Fruit fly (Drosophila melanogaster) whole organism, embryonic: ENCODE measurements around the gene Pcd.

Source experiments
- Asciz ChIP-seq: fragments of 200-800 bp; sonication (Bioruptor generic); optimal IDR thresholded peaks from 2 replicates; lab custom pipeline; 2017; ENCODE audit warnings: missing biosample characterization, mild to moderate bottlenecking, missing genetic modification characterization, missing genetic modification reagents
- BtbVII ChIP-seq: fragments of 200-800 bp; sonication (Bioruptor generic); optimal IDR thresholded peaks from 3 replicates; lab custom pipeline; 2017; ENCODE audit warnings: missing biosample characterization, mild to moderate bottlenecking, missing genetic modification characterization
- CG10543 ChIP-seq: fragments of 200-800 bp; sonication (Bioruptor generic); optimal IDR thresholded peaks from 3 replicates; lab custom pipeline; 2017; ENCODE audit warnings: missing biosample characterization, mild to moderate bottlenecking, missing genetic modification characterization, moderate library complexity
- CG10654 ChIP-seq: fragments of 200-800 bp; sonication (Bioruptor generic); optimal IDR thresholded peaks from 2 replicates; lab custom pipeline; 2016; ENCODE audit warnings: missing biosample characterization, missing genetic modification characterization
- CG11093 ChIP-seq: fragments of 200-800 bp; sonication (Bioruptor generic); IDR thresholded peaks from 3 replicates; pipeline ENCODE4 v1.3.6; 2022; ENCODE audit warnings: missing biosample characterization, missing genetic modification characterization
- CG11247 ChIP-seq: fragments of 200-800 bp; sonication (Bioruptor generic); IDR thresholded peaks from 2 replicates; pipeline ENCODE4 v1.3.6; 2022; ENCODE audit warnings: missing biosample characterization, missing genetic modification characterization
- CG12104 ChIP-seq: fragments of 200-800 bp; sonication (Bioruptor generic); optimal IDR thresholded peaks from 3 replicates; lab custom pipeline; 2016; ENCODE audit warnings: missing biosample characterization, missing genetic modification characterization
- CG13624 ChIP-seq: fragments of 200-800 bp; sonication (Bioruptor generic); optimal IDR thresholded peaks from 2 replicates; lab custom pipeline; 2016; ENCODE audit warnings: missing biosample characterization, missing genetic modification characterization
- CG13775 ChIP-seq: fragments of 200-800 bp; sonication (Bioruptor generic); optimal IDR thresholded peaks from 3 replicates; lab custom pipeline; 2017; ENCODE audit warnings: missing biosample characterization, mild to moderate bottlenecking, missing genetic modification characterization
- CG14014 ChIP-seq: fragments of 200-800 bp; sonication (Bioruptor generic); IDR thresholded peaks from 2 replicates; pipeline ENCODE4 v1.3.6; 2022; ENCODE audit warnings: missing biosample characterization, missing genetic modification characterization
- CG14667 ChIP-seq: fragments of 200-800 bp; sonication (Bioruptor generic); IDR thresholded peaks from 2 replicates; pipeline ENCODE4 v1.3.6; 2022; ENCODE audit warnings: missing biosample characterization, missing genetic modification characterization
- CG17912 ChIP-seq: fragments of 200-800 bp; sonication (Bioruptor generic); optimal IDR thresholded peaks from 2 replicates; lab custom pipeline; 2018; ENCODE audit warnings: missing biosample characterization, mild to moderate bottlenecking, missing genetic modification characterization
- CG18476 ChIP-seq: fragments of 200-800 bp; sonication (Bioruptor generic); optimal IDR thresholded peaks from 2 replicates; lab custom pipeline; 2016; ENCODE audit warnings: missing biosample characterization, mild to moderate bottlenecking, missing genetic modification characterization
- CG18599 ChIP-seq: fragments of 200-800 bp; sonication (Bioruptor generic); optimal IDR thresholded peaks from 3 replicates; lab custom pipeline; 2017; ENCODE audit warnings: missing biosample characterization, missing genetic modification characterization, mild to moderate bottlenecking, moderate library complexity, missing genetic modification reagents
- CG31365 ChIP-seq: fragments of 200-800 bp; sonication (Bioruptor generic); optimal IDR thresholded peaks from 2 replicates; lab custom pipeline; 2018; ENCODE audit warnings: missing biosample characterization, mild to moderate bottlenecking, missing genetic modification characterization
- CG32772 ChIP-seq: fragments of 200-800 bp; sonication (Bioruptor generic); IDR thresholded peaks from 2 replicates; pipeline ENCODE4 v1.3.6; 2022; ENCODE audit warnings: missing biosample characterization, missing genetic modification characterization
- CG33557 ChIP-seq: fragments of 200-800 bp; sonication (Bioruptor generic); optimal IDR thresholded peaks from 2 replicates; lab custom pipeline; 2019; ENCODE audit warnings: missing biosample characterization, mild to moderate bottlenecking, missing genetic modification characterization, moderate library complexity
- CG3995 ChIP-seq: fragments of 200-800 bp; sonication (Bioruptor generic); optimal IDR thresholded peaks from 3 replicates; lab custom pipeline; 2016; ENCODE audit warnings: missing biosample characterization, missing genetic modification characterization
- CG6689 ChIP-seq: fragments of 200-800 bp; sonication (Bioruptor generic); IDR thresholded peaks from 2 replicates; pipeline ENCODE4 v1.3.6; 2022; ENCODE audit warnings: missing biosample characterization, missing genetic modification characterization
- CG8089 ChIP-seq: fragments of 200-800 bp; sonication (Bioruptor generic); optimal IDR thresholded peaks from 3 replicates; lab custom pipeline; 2016; ENCODE audit warnings: missing biosample characterization, missing genetic modification characterization
- CG9609 ChIP-seq: fragments of 200-800 bp; sonication (Bioruptor generic); optimal IDR thresholded peaks from 3 replicates; lab custom pipeline; 2016; ENCODE audit warnings: missing biosample characterization, missing genetic modification characterization
- CG9817 ChIP-seq: fragments of 200-800 bp; sonication (Bioruptor generic); optimal IDR thresholded peaks from 2 replicates; lab custom pipeline; 2018; ENCODE audit warnings: missing biosample characterization, mild to moderate bottlenecking, missing genetic modification characterization, moderate library complexity
- Deaf1 ChIP-seq: fragments of 200-800 bp; optimal IDR thresholded peaks from 3 replicates; lab custom pipeline; 2019; ENCODE audit warnings: missing biosample characterization, mild to moderate bottlenecking, missing genetic modification characterization, moderate library complexity
- E2f1 ChIP-seq: fragments of 200-800 bp; sonication (Bioruptor generic); IDR thresholded peaks from 2 replicates; pipeline ENCODE4 v1.3.6; 2022; ENCODE audit warnings: missing biosample characterization, missing genetic modification characterization
- Ets65A ChIP-seq: fragments of 200-800 bp; sonication (Bioruptor generic); peaks from one replicate; lab custom pipeline; 2016; ENCODE audit warnings: missing biosample characterization, missing genetic modification characterization
- HLH3B ChIP-seq: fragments of 200-800 bp; sonication (Bioruptor generic); IDR thresholded peaks from 2 replicates; pipeline ENCODE4 v1.3.6; 2022; ENCODE audit warnings: missing biosample characterization, missing genetic modification characterization
- HmgD ChIP-seq: fragments of 200-800 bp; sonication (Bioruptor generic); optimal IDR thresholded peaks from 3 replicates; lab custom pipeline; 2016; ENCODE audit warnings: missing biosample characterization, missing genetic modification characterization
- Hmr ChIP-seq: fragments of 200-800 bp; sonication (Bioruptor generic); optimal IDR thresholded peaks from 3 replicates; lab custom pipeline; 2017; ENCODE audit warnings: mild to moderate bottlenecking, missing biosample characterization, missing genetic modification reagents, missing genetic modification characterization
- Med ChIP-seq: fragments of 200-800 bp; sonication (Bioruptor generic); peaks from one replicate; lab custom pipeline; 2016; ENCODE audit warnings: missing biosample characterization, missing genetic modification characterization, mild to moderate bottlenecking, inconsistent platforms, moderate library complexity
- Opbp ChIP-seq: fragments of 200-800 bp; sonication (Bioruptor generic); IDR thresholded peaks from 3 replicates; pipeline ENCODE4 v1.3.6; 2022; ENCODE audit warnings: missing biosample characterization, missing genetic modification characterization; ENCODE audit not compliant: partially characterized antibody
- Side ChIP-seq: fragments of 200-800 bp; sonication (Bioruptor generic); optimal IDR thresholded peaks from 2 replicates; lab custom pipeline; 2016; ENCODE audit warnings: missing biosample characterization, missing genetic modification characterization
- Sox102F ChIP-seq: fragments of 200-800 bp; sonication (Bioruptor generic); optimal IDR thresholded peaks from 2 replicates; lab custom pipeline; 2018; ENCODE audit warnings: missing biosample characterization, mild to moderate bottlenecking, missing genetic modification characterization, moderate library complexity
- Usf ChIP-seq: fragments of 200-800 bp; sonication (Bioruptor generic); optimal IDR thresholded peaks from 2 replicates; lab custom pipeline; 2017; ENCODE audit warnings: missing genotype, missing biosample characterization, missing genetic modification characterization
- Vsx1 ChIP-seq: fragments of 200-800 bp; sonication (Bioruptor generic); optimal IDR thresholded peaks from 2 replicates; lab custom pipeline; 2017; ENCODE audit warnings: missing biosample characterization, mild to moderate bottlenecking, missing genetic modification characterization, missing genetic modification reagents
- dmrt99B ChIP-seq: fragments of 200-800 bp; sonication (Bioruptor generic); optimal IDR thresholded peaks from 2 replicates; lab custom pipeline; 2018; ENCODE audit warnings: missing biosample characterization, mild to moderate bottlenecking, missing genetic modification characterization, moderate library complexity
- grau ChIP-seq: fragments of 200-800 bp; optimal IDR thresholded peaks from 3 replicates; lab custom pipeline; 2019; ENCODE audit warnings: missing biosample characterization, mild to moderate bottlenecking, missing genetic modification characterization, moderate library complexity
- hkb ChIP-seq, 2 experiments: fragments of 200-800 bp in 1 of 2; fragments of >200 bp in 1 of 2; sonication (Bioruptor generic) in 1 of 2; IDR thresholded peaks in 1 of 2; optimal IDR thresholded peaks in 1 of 2; 2 replicates each; pipeline versions ENCODE4 v1.3.6 to Lab custom; 2017 to 2022; ENCODE audit warnings: missing biosample characterization in 1 of 2, missing genetic modification characterization in 1 of 2
- ind ChIP-seq: fragments of 200-800 bp; sonication (Bioruptor generic); optimal IDR thresholded peaks from 3 replicates; lab custom pipeline; 2016; ENCODE audit warnings: missing biosample characterization, missing genetic modification characterization
- lbe ChIP-seq: fragments of 200-800 bp; sonication (Bioruptor generic); optimal IDR thresholded peaks from 2 replicates; lab custom pipeline; 2016; ENCODE audit warnings: missing biosample characterization, mild to moderate bottlenecking, missing genetic modification characterization
- lilli ChIP-seq: fragments of 200-800 bp; sonication (Bioruptor generic); optimal IDR thresholded peaks from 3 replicates; lab custom pipeline; 2016; ENCODE audit warnings: missing biosample characterization, missing genetic modification characterization
- maf-S ChIP-seq: fragments of 200-800 bp; sonication (Bioruptor generic); optimal IDR thresholded peaks from 2 replicates; lab custom pipeline; 2016; ENCODE audit warnings: missing biosample characterization, missing genetic modification characterization
- nerfin-1 ChIP-seq: fragments of 200-800 bp; sonication (Bioruptor generic); optimal IDR thresholded peaks from 3 replicates; lab custom pipeline; 2019; ENCODE audit warnings: missing biosample characterization, mild to moderate bottlenecking, missing genetic modification characterization, moderate library complexity
- nerfin-2 ChIP-seq: fragments of 200-800 bp; sonication (Bioruptor generic); IDR thresholded peaks from 2 replicates; pipeline ENCODE4 v1.3.6; 2022; ENCODE audit warnings: missing biosample characterization, missing genetic modification characterization; ENCODE audit not compliant: partially characterized antibody
- pho ChIP-seq: fragments of 200-800 bp; sonication (Bioruptor generic); optimal IDR thresholded peaks from 2 replicates; lab custom pipeline; 2016; ENCODE audit warnings: missing biosample characterization, missing genetic modification characterization
- run ChIP-seq: fragments of 200-800 bp; sonication (Bioruptor generic); optimal IDR thresholded peaks from 3 replicates; lab custom pipeline; 2018; ENCODE audit warnings: missing biosample characterization, mild to moderate bottlenecking, missing genetic modification characterization
- sima ChIP-seq: fragments of 200-800 bp; sonication (Bioruptor generic); optimal IDR thresholded peaks from 2 replicates; lab custom pipeline; 2016; ENCODE audit warnings: missing biosample characterization, missing genetic modification characterization
- sna ChIP-seq: fragments of 200-800 bp; sonication (Bioruptor generic); IDR thresholded peaks from 2 replicates; pipeline ENCODE4 v1.3.6; 2022; ENCODE audit warnings: missing biosample characterization, missing genetic modification characterization; ENCODE audit not compliant: partially characterized antibody
- tgo ChIP-seq: fragments of 200-800 bp; sonication (Bioruptor generic); IDR thresholded peaks from 3 replicates; pipeline ENCODE4 v1.3.6; 2022; ENCODE audit warnings: missing biosample characterization, missing genetic modification characterization
- tin ChIP-seq: fragments of 200-800 bp; sonication (Bioruptor generic); optimal IDR thresholded peaks from 3 replicates; lab custom pipeline; 2016; ENCODE audit warnings: missing biosample characterization, missing genetic modification characterization
- tx ChIP-seq: fragments of 200-800 bp; sonication (Bioruptor generic); optimal IDR thresholded peaks from 2 replicates; lab custom pipeline; 2016; ENCODE audit warnings: missing biosample characterization, missing genetic modification characterization

Gene Pcd

dm6 chr3R:29763154-29763553 is 40.2 kb downstream of the Pcd start (continued):
- TF ChIP-seq CG31365 (tag; lab: Kevin White, UChicago) (no peak), tin (GFP tag; lab: Kevin White, UChicago) (peak; percentile 46), Hmr (GFP tag; lab: Kevin White, UChicago) (no peak), CG3995 (GFP tag; lab: Kevin White, UChicago) (no peak), CG17912 (GFP tag; lab: Kevin White, UChicago) (no peak), CG14667 (GFP tag; lab: Robert Waterston, UW) (no peak), CG13624 (GFP tag; lab: Kevin White, UChicago) (no peak), Side (peak; percentile 22), maf-S (GFP tag; lab: Kevin White, UChicago) (no peak), CG6689 (GFP tag; lab: Robert Waterston, UW) (0 out of 2 replicates have a peak, but pooled peaks have one; percentile 26), Vsx1 (no peak), CG8089 (no peak), Ets65A (GFP tag; lab: Kevin White, UChicago) (peak; percentile 1), CG11247 (GFP tag; lab: Robert Waterston, UW) (0 out of 2 replicates have a peak, but pooled peaks have one; percentile 30), ind (peak; percentile 51), CG10543 (no peak), CG9817 (tag; lab: Kevin White, UChicago) (no peak), nerfin-2 (GFP tag; lab: Robert Waterston, UW) (no peak), BtbVII (GFP tag; lab: Kevin White, UChicago) (no peak), Deaf1 (no peak), pho (GFP tag; lab: Kevin White, UChicago) (no peak), CG13775 (GFP tag; lab: Kevin White, UChicago) (peak; percentile 24), HLH3B (GFP tag; lab: Robert Waterston, UW) (no peak), Sox102F (GFP tag; lab: Kevin White, UChicago) (peak; percentile 54), CG11093 (GFP tag; lab: Robert Waterston, UW) (no peak), CG10654 (GFP tag; lab: Kevin White, UChicago) (peak; percentile 39), CG33557 (GFP tag; lab: Kevin White, UChicago) (no peak), Med (GFP tag; lab: Kevin White, UChicago) (peak; percentile 78), CG18476 (GFP tag; lab: Kevin White, UChicago) (no peak), nerfin-1 (tag; lab: Kevin White, UChicago) (no peak), CG14014 (GFP tag; lab: Robert Waterston, UW) (peak; percentile 30; the same call in 1 of the 2 replicates), Asciz (GFP tag; lab: Kevin White, UChicago) (no peak), CG9609 (GFP tag; lab: Kevin White, UChicago) (peak; percentile 32), lilli (GFP tag; lab: Kevin White, UChicago) (peak; percentile 30), HmgD (GFP tag; lab: Kevin White, UChicago) (no peak), tgo (GFP tag; lab: Robert Waterston, UW) (peak; percentile 37; the same call in 1 of the 3 replicates), lbe (peak; percentile 98), hkb (optimal IDR thresholded peaks at IDR 0.05; lab: Kevin White, UChicago) (no peak), hkb (GFP tag; IDR thresholded peaks at IDR 0.05; lab: Robert Waterston, UW) (0 out of 2 replicates have a peak, but pooled peaks have one; percentile 29), grau (tag; lab: Kevin White, UChicago) (peak; percentile 34), Opbp (GFP tag; lab: Robert Waterston, UW) (no peak), dmrt99B (tag; lab: Kevin White, UChicago) (peak; percentile 47), run (tag; lab: Kevin White, UChicago) (no peak), CG18599 (peak; percentile 21), Usf (GFP tag; lab: Kevin White, UChicago) (no peak), CG12104 (no peak), CG32772 (GFP tag; lab: Robert Waterston, UW) (0 out of 2 replicates have a peak, but pooled peaks have one; percentile 20), E2f1 (GFP tag; lab: Robert Waterston, UW) (peak; percentile 25; the same call in 1 of the 2 replicates), sna (no peak), sima (no peak), tx (GFP tag; lab: Kevin White, UChicago) (peak; percentile 5)
